Fruit fly (Drosophila melanogaster) whole organism, prepupa: ENCODE data around the gene Zip88E.

ENCODE experiments used
- CG11294 ChIP-seq: fragments of 200-800 bp; sonication (Bioruptor generic); IDR thresholded peaks from 2 replicates; pipeline ENCODE4 v1.3.6; 2022; ENCODE audit warnings: missing biosample characterization, missing genetic modification characterization
- CG31627 ChIP-seq: fragments of 200-800 bp; sonication (Bioruptor generic); optimal IDR thresholded peaks from 3 replicates; lab custom pipeline; 2016; ENCODE audit warnings: missing biosample characterization, missing genetic modification characterization
- CG6276 ChIP-seq: fragments of 200-800 bp; sonication (Bioruptor generic); optimal IDR thresholded peaks from 2 replicates; lab custom pipeline; 2017; ENCODE audit warnings: missing biosample characterization, mild to moderate bottlenecking, missing genetic modification characterization
- CG6854 ChIP-seq: fragments of 200-800 bp; sonication (Bioruptor generic); optimal IDR thresholded peaks from 2 replicates; lab custom pipeline; 2017; ENCODE audit warnings: missing biosample characterization, mild to moderate bottlenecking, missing genetic modification characterization
- CG8319 ChIP-seq: fragments of 200-800 bp; sonication (Bioruptor generic); optimal IDR thresholded peaks from 3 replicates; lab custom pipeline; 2016; ENCODE audit warnings: missing biosample characterization, missing genetic modification characterization
- Ets21C ChIP-seq: fragments of 200-800 bp; sonication (Bioruptor generic); optimal IDR thresholded peaks from 3 replicates; lab custom pipeline; 2016; ENCODE audit warnings: missing biosample characterization, missing genetic modification characterization
- Hr39 ChIP-seq: fragments of 200-800 bp; sonication (Bioruptor generic); optimal IDR thresholded peaks from 2 replicates; lab custom pipeline; 2016; ENCODE audit warnings: missing biosample characterization, missing genetic modification characterization
- OdsH ChIP-seq: fragments of 200-800 bp; sonication (Bioruptor generic); optimal IDR thresholded peaks from 3 replicates; lab custom pipeline; 2016; ENCODE audit warnings: missing biosample characterization, missing genetic modification characterization
- dac ChIP-seq: fragments of 200-800 bp; sonication (Bioruptor generic); optimal IDR thresholded peaks from 2 replicates; lab custom pipeline; 2017; ENCODE audit warnings: missing biosample characterization, mild to moderate bottlenecking, missing genetic modification characterization
- topi ChIP-seq: fragments of 200-800 bp; sonication (Bioruptor generic); optimal IDR thresholded peaks from 3 replicates; lab custom pipeline; 2016; ENCODE audit warnings: missing biosample characterization, missing genetic modification characterization

- TF ChIP-seq CG6854 (no peak), OdsH (GFP tag; lab: Kevin White, UChicago) (no peak), Ets21C (no peak), Hr39 (GFP tag; lab: Kevin White, UChicago) (no peak), topi (no peak), CG11294 (GFP tag; lab: Robert Waterston, UW) (no peak), CG6276 (no peak), CG8319 (GFP tag; lab: Kevin White, UChicago) (no peak), dac (no peak), CG31627 (GFP tag; lab: Kevin White, UChicago) (no peak)
These were observed 36.8 kb downstream of the Zip88E start for dm6 chr3R:15305246-15305645.
